Fruit fly (Drosophila melanogaster): ENCODE data around the gene CG7900.

CG7900 gene

dm6 chr3R:8122198-8122970 is 28.5 kb downstream of the CG7900 start, which contains the start of gene CG7878 (continued):
- peak; percentile 66 for TF ChIP-seq nmo (GFP tag; optimal IDR thresholded peaks at IDR 0.05)
- TF ChIP-seq CG6683 (GFP tag; optimal IDR thresholded peaks at IDR 0.05), result no peak
- peak; percentile 61 for TF ChIP-seq MBD-R2 (GFP tag; IDR thresholded peaks at IDR 0.05)

DNA sequence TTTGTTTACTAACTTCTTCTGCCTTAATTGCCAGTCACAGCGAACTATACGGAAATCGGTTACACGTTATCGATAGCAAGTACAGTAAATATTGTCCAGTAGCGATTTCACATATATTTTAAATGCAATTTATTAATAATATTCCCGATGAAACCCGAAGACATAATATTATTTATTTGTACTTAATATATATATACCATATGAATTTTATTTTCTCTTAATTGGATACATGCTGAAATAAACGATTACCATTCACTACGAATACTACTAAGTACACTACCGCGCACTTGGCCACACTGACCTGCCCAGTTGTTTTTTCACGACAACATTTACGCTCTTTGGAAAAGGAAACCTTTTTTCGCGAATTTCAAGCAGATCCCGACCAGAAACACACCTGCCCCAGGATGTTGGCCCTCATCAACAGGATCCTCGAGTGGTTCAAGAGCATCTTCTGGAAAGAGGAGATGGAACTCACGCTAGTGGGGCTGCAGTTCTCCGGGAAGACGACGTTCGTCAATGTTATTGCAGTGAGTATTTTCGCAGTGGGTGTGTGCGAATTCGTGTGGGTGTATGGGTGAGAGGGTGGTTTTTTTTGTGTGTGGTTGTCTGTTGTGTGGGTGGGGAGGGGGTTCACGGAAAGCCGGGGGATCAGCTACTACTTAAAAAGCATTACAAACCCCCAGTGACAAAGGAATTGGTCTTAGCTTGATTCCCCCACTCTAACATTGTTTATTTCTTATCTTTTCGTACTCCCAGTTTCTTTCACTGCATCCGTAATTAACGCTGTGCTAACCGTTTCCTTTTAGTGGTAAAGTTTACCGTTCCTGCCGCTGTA is 32.6 kb downstream of the CG7900 start, which contains the start of the genes CG9667 and Arl8:
TSS of gene CG9667 (minus strand) at position 42 of the 835 bp plus-strand sequence.
TSS of gene Arl8 (plus strand) at position 290 of the 835 bp plus-strand sequence.
- TF ChIP-seq CG4707 (GFP tag; optimal IDR thresholded peaks at IDR 0.05) (no peak), CrebB (tag; optimal IDR thresholded peaks at IDR 0.05) (peak; percentile 32), ATbp (GFP tag; optimal IDR thresholded peaks at IDR 0.05) (peak; percentile 23), YL-1 (GFP tag; optimal IDR thresholded peaks at IDR 0.05) (peak; percentile 74), row (GFP tag; IDR thresholded peaks at IDR 0.05) (peak; percentile 92), CG7987 (GFP tag; optimal IDR thresholded peaks at IDR 0.05) (no peak), CG4328 (GFP tag; optimal IDR thresholded peaks at IDR 0.05) (peak; percentile 41), crp (GFP tag; optimal IDR thresholded peaks at IDR 0.05) (peak in 1 of 2 experiments; percentile 59), chif (GFP tag; optimal IDR thresholded peaks at IDR 0.05) (peak in 1 of 2 experiments; percentile 19), Ets65A (GFP tag) (peak; percentile 20), Sox102F (GFP tag; optimal IDR thresholded peaks at IDR 0.05) (peak; percentile 64), ranshi (GFP tag; IDR thresholded peaks at IDR 0.05) (peak; percentile 70; the same call in 1 of the 2 replicates), danr (GFP tag; IDR thresholded peaks at IDR 0.05) (no peak), zf30C (GFP tag; optimal IDR thresholded peaks at IDR 0.05) (peak; percentile 6), H15 (GFP tag; IDR thresholded peaks at IDR 0.05) (peak; percentile 50; the same call in 1 of the 3 replicates), BtbVII (GFP tag; optimal IDR thresholded peaks at IDR 0.05) (peak; percentile 11), CG10209 (GFP tag; optimal IDR thresholded peaks at IDR 0.05) (peak; percentile 59), CG9727 (GFP tag; optimal IDR thresholded peaks at IDR 0.05) (peak; percentile 60), Hmr (GFP tag; optimal IDR thresholded peaks at IDR 0.05) (peak; percentile 67), D19A (tag; optimal IDR thresholded peaks at IDR 0.05) (peak; percentile 60), lab (GFP tag; optimal IDR thresholded peaks at IDR 0.05) (peak; percentile 59), CG4404 (GFP tag; IDR thresholded peaks at IDR 0.05) (peak; percentile 27), Hsf (GFP tag; optimal IDR thresholded peaks at IDR 0.05) (peak; percentile 33), CG12104 (GFP tag; optimal IDR thresholded peaks at IDR 0.05) (peak; percentile 70), Med (GFP tag) (peak; percentile 81), CG2202 (tag; optimal IDR thresholded peaks at IDR 0.05) (no peak), CG11560 (tag; IDR thresholded peaks at IDR 0.05) (no peak), CG9437 (GFP tag; optimal IDR thresholded peaks at IDR 0.05) (peak; percentile 38), zen (tag; optimal IDR thresholded peaks at IDR 0.05) (peak; percentile 64), Bgb (GFP tag; IDR thresholded peaks at IDR 0.05; ENCODE audit: partially characterized antibody) (no peak; the same call in 1 of the 2 replicates), insv (GFP tag; optimal IDR thresholded peaks at IDR 0.05) (peak in 1 of 2 experiments; percentile 41), pros (GFP tag; optimal IDR thresholded peaks at IDR 0.05) (no peak), Opbp (GFP tag; IDR thresholded peaks at IDR 0.05; ENCODE audit: partially characterized antibody) (no peak), CG32772 (GFP tag; IDR thresholded peaks at IDR 0.05) (peak; percentile 76), Dip3 (GFP tag; optimal IDR thresholded peaks at IDR 0.05) (no peak), fru (optimal IDR thresholded peaks at IDR 0.05) (no peak), CG7372 (GFP tag; IDR thresholded peaks at IDR 0.05) (0 out of 2 replicates have a peak, but pooled peaks have one; percentile 27), CG9797 (GFP tag; optimal IDR thresholded peaks at IDR 0.05) (peak; percentile 79), CG4617 (GFP tag; optimal IDR thresholded peaks at IDR 0.05; ENCODE audit: borderline replicate concordance) (peak; percentile 83), CG30403 (GFP tag; optimal IDR thresholded peaks at IDR 0.05) (peak; percentile 71), CG15696 (tag; optimal IDR thresholded peaks at IDR 0.05) (peak; percentile 58)

Data from whole organism, embryonic.